Worm (Caenorhabditis elegans): ENCODE results near the gene srh-265.
A peak's percentile ranks its signal among the peaks of the same experiment; 100 is the strongest.

Gene srh-265

ce11 chrV:15383739-15384138 lies 32.3 kb upstream of the srh-265 start, which contains the start of gene str-88:
Gene str-88, minus strand, starts transcription at chrV:15383839.
- no peak for TF ChIP-seq scrt-1 (GFP tag; IDR thresholded peaks at IDR 0.05)
- TF ChIP-seq F13C5.2 (tag; optimal IDR thresholded peaks at IDR 0.05) = no peak
- no peak for TF ChIP-seq ceh-13 (GFP tag; optimal IDR thresholded peaks at IDR 0.05)
- TF ChIP-seq aly-1 (tag; optimal IDR thresholded peaks at IDR 0.05) = no peak
- no peak for TF ChIP-seq hmbx-1 (tag; optimal IDR thresholded peaks at IDR 0.05)
- no peak for TF ChIP-seq pes-1 (GFP tag; IDR thresholded peaks at IDR 0.05)
- no peak for TF ChIP-seq tbx-37 (GFP tag; conservative IDR thresholded peaks at IDR 0.05)
- TF ChIP-seq ets-7 (tag; optimal IDR thresholded peaks at IDR 0.05) = no peak
- no peak for TF ChIP-seq tbx-11 (GFP tag; IDR thresholded peaks at IDR 0.05)
- no peak for TF ChIP-seq ceh-36 (tag; optimal IDR thresholded peaks at IDR 0.05)
- TF ChIP-seq flt-1 (GFP tag; IDR thresholded peaks at IDR 0.05) = no peak
- no peak for TF ChIP-seq B0310.2 (tag; optimal IDR thresholded peaks at IDR 0.05)
- no peak for TF ChIP-seq sea-1 (GFP tag; conservative IDR thresholded peaks at IDR 0.05)
- TF ChIP-seq hnd-1 (tag; optimal IDR thresholded peaks at IDR 0.05) = no peak
- no peak for TF ChIP-seq ama-1 (optimal IDR thresholded peaks at IDR 0.05)
- no peak for TF ChIP-seq tra-4 (tag; optimal IDR thresholded peaks at IDR 0.05)
- TF ChIP-seq hmg-4 (GFP tag; optimal IDR thresholded peaks at IDR 0.05) = no peak

- TF ChIP-seq ceh-36 (tag; optimal IDR thresholded peaks at IDR 0.05) = no peak
- TF ChIP-seq ceh-13 (GFP tag; optimal IDR thresholded peaks at IDR 0.05) = no peak
- no peak for TF ChIP-seq scrt-1 (GFP tag; IDR thresholded peaks at IDR 0.05)
- TF ChIP-seq tbx-11 (GFP tag; IDR thresholded peaks at IDR 0.05) = no peak
- no peak for TF ChIP-seq hmbx-1 (tag; optimal IDR thresholded peaks at IDR 0.05)
- no peak for TF ChIP-seq pes-1 (GFP tag; IDR thresholded peaks at IDR 0.05)
- no peak for TF ChIP-seq tbx-37 (GFP tag; conservative IDR thresholded peaks at IDR 0.05)
- no peak for TF ChIP-seq sea-1 (GFP tag; conservative IDR thresholded peaks at IDR 0.05)
- TF ChIP-seq aly-1 (tag; optimal IDR thresholded peaks at IDR 0.05) = no peak
- TF ChIP-seq flt-1 (GFP tag; IDR thresholded peaks at IDR 0.05) = no peak
- TF ChIP-seq ets-7 (tag; optimal IDR thresholded peaks at IDR 0.05) = no peak
- no peak for TF ChIP-seq ama-1 (optimal IDR thresholded peaks at IDR 0.05)
- TF ChIP-seq F13C5.2 (tag; optimal IDR thresholded peaks at IDR 0.05) = no peak
- no peak for TF ChIP-seq tra-4 (tag; optimal IDR thresholded peaks at IDR 0.05)
Measured at ce11 chrV:15384733-15385132, 31.3 kb upstream of the srh-265 start, which contains the start of gene str-102. Gene str-102, plus strand, starts transcription at chrV:15385033.

- TF ChIP-seq ets-7 (tag; optimal IDR thresholded peaks at IDR 0.05) (no peak), ceh-36 (tag; optimal IDR thresholded peaks at IDR 0.05) (no peak), scrt-1 (GFP tag; IDR thresholded peaks at IDR 0.05) (0 out of 2 replicates have a peak, but pooled peaks have one; percentile 29), tbx-37 (GFP tag; conservative IDR thresholded peaks at IDR 0.05) (no peak), hnd-1 (tag; optimal IDR thresholded peaks at IDR 0.05) (no peak), hmbx-1 (tag; optimal IDR thresholded peaks at IDR 0.05) (no peak), pes-1 (GFP tag; IDR thresholded peaks at IDR 0.05) (peak; percentile 15; the same call in 1 of the 2 replicates), flt-1 (GFP tag; IDR thresholded peaks at IDR 0.05) (no peak), ama-1 (optimal IDR thresholded peaks at IDR 0.05) (no peak), B0310.2 (tag; optimal IDR thresholded peaks at IDR 0.05) (no peak), F13C5.2 (tag; optimal IDR thresholded peaks at IDR 0.05) (no peak), tbx-11 (GFP tag; IDR thresholded peaks at IDR 0.05) (no peak), tra-4 (tag; optimal IDR thresholded peaks at IDR 0.05) (no peak), ceh-13 (GFP tag; optimal IDR thresholded peaks at IDR 0.05) (no peak), hmg-4 (GFP tag; optimal IDR thresholded peaks at IDR 0.05) (no peak)
Measured at ce11 chrV:15388820-15389384, 27.1 kb upstream of the srh-265 start, which contains the start of gene srh-170. Gene srh-170, minus strand, starts transcription at chrV:15388870.

- TF ChIP-seq ceh-36 (tag; optimal IDR thresholded peaks at IDR 0.05) (no peak), hmg-4 (GFP tag; optimal IDR thresholded peaks at IDR 0.05) (no peak), F13C5.2 (tag; optimal IDR thresholded peaks at IDR 0.05) (no peak), pes-1 (GFP tag; IDR thresholded peaks at IDR 0.05) (no peak), B0310.2 (tag; optimal IDR thresholded peaks at IDR 0.05) (no peak), aly-1 (tag; optimal IDR thresholded peaks at IDR 0.05) (no peak), ets-7 (tag; optimal IDR thresholded peaks at IDR 0.05) (no peak), tbx-37 (GFP tag; conservative IDR thresholded peaks at IDR 0.05) (no peak), hnd-1 (tag; optimal IDR thresholded peaks at IDR 0.05) (no peak), scrt-1 (GFP tag; IDR thresholded peaks at IDR 0.05) (no peak), ama-1 (optimal IDR thresholded peaks at IDR 0.05) (no peak), tbx-11 (GFP tag; IDR thresholded peaks at IDR 0.05) (no peak), hmbx-1 (tag; optimal IDR thresholded peaks at IDR 0.05) (no peak), flt-1 (GFP tag; IDR thresholded peaks at IDR 0.05) (no peak), tra-4 (tag; optimal IDR thresholded peaks at IDR 0.05) (no peak), ceh-13 (GFP tag; optimal IDR thresholded peaks at IDR 0.05) (no peak), sea-1 (GFP tag; conservative IDR thresholded peaks at IDR 0.05) (no peak)
Measured at ce11 chrV:15392064-15392463, 24.0 kb upstream of the srh-265 start.

- no peak for TF ChIP-seq ceh-36 (tag; optimal IDR thresholded peaks at IDR 0.05)
- TF ChIP-seq ets-7 (tag; optimal IDR thresholded peaks at IDR 0.05) = no peak
- no peak for TF ChIP-seq tra-4 (tag; optimal IDR thresholded peaks at IDR 0.05)
- no peak for TF ChIP-seq tbx-11 (GFP tag; IDR thresholded peaks at IDR 0.05)
- TF ChIP-seq hnd-1 (tag; optimal IDR thresholded peaks at IDR 0.05) = no peak
- TF ChIP-seq ceh-13 (GFP tag; optimal IDR thresholded peaks at IDR 0.05) = no peak
- TF ChIP-seq aly-1 (tag; optimal IDR thresholded peaks at IDR 0.05) = no peak
- no peak for TF ChIP-seq flt-1 (GFP tag; IDR thresholded peaks at IDR 0.05)
- TF ChIP-seq hmg-4 (GFP tag; optimal IDR thresholded peaks at IDR 0.05) = no peak
- no peak for TF ChIP-seq sea-1 (GFP tag; conservative IDR thresholded peaks at IDR 0.05)
- TF ChIP-seq scrt-1 (GFP tag; IDR thresholded peaks at IDR 0.05) = no peak
- TF ChIP-seq hmbx-1 (tag; optimal IDR thresholded peaks at IDR 0.05) = no peak
- TF ChIP-seq F13C5.2 (tag; optimal IDR thresholded peaks at IDR 0.05) = no peak
- TF ChIP-seq ama-1 (optimal IDR thresholded peaks at IDR 0.05) = no peak
- no peak for TF ChIP-seq tbx-37 (GFP tag; conservative IDR thresholded peaks at IDR 0.05)
- TF ChIP-seq pes-1 (GFP tag; IDR thresholded peaks at IDR 0.05) = no peak
- no peak for TF ChIP-seq B0310.2 (tag; optimal IDR thresholded peaks at IDR 0.05)
Measured at ce11 chrV:15394906-15395305, 21.1 kb upstream of the srh-265 start, which contains the start of gene T06E6.1. Gene T06E6.1, minus strand, starts transcription at chrV:15394961.

- no peak for TF ChIP-seq ets-7 (tag; optimal IDR thresholded peaks at IDR 0.05)
- 0 out of 2 replicates have a peak, but pooled peaks have one; percentile 37 for TF ChIP-seq pes-1 (GFP tag; IDR thresholded peaks at IDR 0.05)
Measured at ce11 chrV:15395347-15395746, 20.7 kb upstream of the srh-265 start, which contains the start of gene cyb-3. Gene cyb-3, plus strand, starts transcription at chrV:15395696.

ce11 chrV:15397139-15397538 lies 18.9 kb upstream of the srh-265 start:
- TF ChIP-seq sea-1 (GFP tag; conservative IDR thresholded peaks at IDR 0.05) = no peak
- no peak for TF ChIP-seq tbx-37 (GFP tag; conservative IDR thresholded peaks at IDR 0.05)
- no peak for TF ChIP-seq hnd-1 (tag; optimal IDR thresholded peaks at IDR 0.05)
- no peak for TF ChIP-seq ceh-36 (tag; optimal IDR thresholded peaks at IDR 0.05)
- no peak for TF ChIP-seq pes-1 (GFP tag; IDR thresholded peaks at IDR 0.05)
- no peak for TF ChIP-seq hmbx-1 (tag; optimal IDR thresholded peaks at IDR 0.05)
- TF ChIP-seq aly-1 (tag; optimal IDR thresholded peaks at IDR 0.05) = no peak

Measured in whole organism, early embryonic.